Worm (Caenorhabditis elegans): ENCODE measurements around the gene F23H12.3.

F23H12.3 gene

DNA sequence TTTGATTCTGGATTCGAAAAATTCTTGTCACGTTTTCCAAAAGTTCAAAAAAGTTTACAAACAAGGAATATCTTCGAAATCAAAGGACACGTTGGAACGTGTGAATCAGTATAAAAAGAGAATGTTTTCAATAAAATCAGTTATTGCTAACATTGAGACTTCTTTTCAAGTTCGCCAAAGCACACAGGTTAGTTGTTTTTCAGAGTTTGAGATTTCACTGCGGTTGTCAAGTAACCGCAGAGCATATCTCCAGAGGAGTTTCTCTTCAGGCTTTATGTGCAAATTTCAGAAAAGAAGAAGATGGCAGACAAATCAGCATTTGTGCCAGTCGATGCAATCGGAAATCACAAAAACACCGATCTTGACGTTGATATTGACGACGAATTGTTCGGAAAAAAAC is 41.2 kb downstream of the F23H12.3 start, which contains the start of gene K01D12.15:
TSS of gene K01D12.15 (plus strand) at position 301 of the 400 bp plus-strand sequence.
- TF ChIP-seq sptf-2 (GFP tag; optimal IDR thresholded peaks at IDR 0.05) (no peak), bed-2 (GFP tag; IDR thresholded peaks at IDR 0.05) (no peak), repo-1 (tag; optimal IDR thresholded peaks at IDR 0.05) (no peak), rcor-1 (GFP tag; IDR thresholded peaks at IDR 0.05) (no peak), somi-1 (GFP tag; optimal IDR thresholded peaks at IDR 0.05) (no peak)

- no peak for TF ChIP-seq Y95B8A.8 (GFP tag; IDR thresholded peaks at IDR 0.05)
- no peak for TF ChIP-seq somi-1 (GFP tag; optimal IDR thresholded peaks at IDR 0.05)
- no peak for TF ChIP-seq chd-7 (tag; optimal IDR thresholded peaks at IDR 0.05)
- TF ChIP-seq bed-2 (GFP tag; IDR thresholded peaks at IDR 0.05) = no peak
- TF ChIP-seq F37B4.10 (GFP tag; IDR thresholded peaks at IDR 0.05) = no peak
- no peak for TF ChIP-seq nfyb-1 (GFP tag; IDR thresholded peaks at IDR 0.05)
- no peak for TF ChIP-seq Y53G8AR.9 (GFP tag; conservative IDR thresholded peaks at IDR 0.05)
- TF ChIP-seq ama-1 (optimal IDR thresholded peaks at IDR 0.05) = no peak
- TF ChIP-seq ama-1 (GFP tag; optimal IDR thresholded peaks at IDR 0.05) = no peak
- no peak for TF ChIP-seq snpc-3.4 (tag; optimal IDR thresholded peaks at IDR 0.05)
- no peak for TF ChIP-seq ceh-40 (GFP tag; IDR thresholded peaks at IDR 0.05)
These were observed 50.8 kb downstream of the F23H12.3 start, which contains the start of gene twk-14 for ce11 chrV:12395699-12396098. Gene twk-14, minus strand, starts transcription at chrV:12395706.

DNA sequence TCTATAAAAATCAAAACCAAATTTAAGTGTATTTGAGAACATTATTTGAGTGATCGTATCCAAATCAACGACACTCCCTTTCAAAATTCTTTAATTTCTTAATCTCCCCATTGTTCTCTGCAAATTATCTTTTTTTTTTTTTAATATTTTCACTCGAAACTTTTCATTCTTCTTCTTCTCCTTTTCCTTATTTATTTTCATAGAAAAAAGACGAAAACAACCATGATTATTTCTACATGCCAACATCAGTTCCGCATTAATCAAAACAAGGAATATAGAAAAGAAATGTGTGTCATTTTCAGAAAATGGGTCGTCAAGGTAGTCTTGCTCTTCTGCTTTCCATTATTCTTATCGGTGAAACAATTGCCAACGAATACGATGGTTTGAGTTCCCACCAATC is 52.6 kb downstream of the F23H12.3 start, which contains the start of gene K01D12.5:
TSS of gene K01D12.5 (plus strand) at position 301 of the 400 bp plus-strand sequence.
- TF ChIP-seq efl-1 (GFP tag; optimal IDR thresholded peaks at IDR 0.05) (no peak), B0035.1 (tag; optimal IDR thresholded peaks at IDR 0.05) (no peak)
